Fruit fly (Drosophila melanogaster): Measurements from ENCODE around the gene frc.

- TF ChIP-seq usp (GFP tag; optimal IDR thresholded peaks at IDR 0.05) (no peak), psq (optimal IDR thresholded peaks at IDR 0.05) (no peak), pan (optimal IDR thresholded peaks at IDR 0.05) (no peak), EcR (GFP tag; optimal IDR thresholded peaks at IDR 0.05) (no peak), Dll (optimal IDR thresholded peaks at IDR 0.05) (no peak)
Measured at dm6 chr3L:17436331-17436730, 3.3 kb upstream of the frc start, which contains the start of gene CG12229.

Measured in whole organism.